Worm (Caenorhabditis elegans): ENCODE results near the gene B0563.1.

The B0563.1 gene

DNA sequence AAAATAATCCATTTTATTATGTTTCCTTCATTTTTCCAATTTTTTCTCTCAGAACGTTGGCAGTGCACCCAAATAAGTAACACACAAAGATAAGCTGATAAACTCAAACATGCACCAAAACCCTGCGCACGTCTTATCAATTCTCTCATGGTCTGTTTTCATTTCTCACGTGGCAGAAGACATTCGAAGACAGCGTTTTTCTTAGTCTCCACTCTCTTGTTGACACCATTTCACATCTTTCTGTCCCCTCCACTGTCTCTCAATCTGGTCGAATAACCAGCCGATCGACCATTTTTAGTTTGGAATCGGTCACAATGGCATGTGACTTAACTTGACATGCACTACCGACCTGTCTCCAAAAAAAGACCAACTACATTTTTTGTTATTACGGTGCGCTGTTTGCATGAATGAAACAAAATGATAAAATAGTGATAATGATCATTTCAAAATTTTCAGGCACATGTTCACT, 42.6 kb downstream of the B0563.1 start, which contains the start of gene C35B8.3 (continued):
- TF ChIP-seq hmg-11 (tag; optimal IDR thresholded peaks at IDR 0.05) (no peak), nhr-76 (tag; optimal IDR thresholded peaks at IDR 0.05) (no peak), pha-4 (tag; optimal IDR thresholded peaks at IDR 0.05) (peak; percentile 31), unc-62 (GFP tag; optimal IDR thresholded peaks at IDR 0.05) (no peak), elt-2 (tag; optimal IDR thresholded peaks at IDR 0.05) (peak; percentile 86), lin-39 (tag; optimal IDR thresholded peaks at IDR 0.05) (no peak), jun-1 (tag; optimal IDR thresholded peaks at IDR 0.05) (peak; percentile 76), zag-1 (tag; optimal IDR thresholded peaks at IDR 0.05) (no peak), ztf-4 (tag; optimal IDR thresholded peaks at IDR 0.05) (no peak), ama-1 (optimal IDR thresholded peaks at IDR 0.05) (no peak), nhr-23 (tag; optimal IDR thresholded peaks at IDR 0.05) (peak; percentile 80), mdl-1 (tag; optimal IDR thresholded peaks at IDR 0.05) (peak; percentile 46), lsy-12 (tag; optimal IDR thresholded peaks at IDR 0.05) (peak; percentile 7), R02D3.7 (tag; optimal IDR thresholded peaks at IDR 0.05) (no peak), snpc-4 (tag; optimal IDR thresholded peaks at IDR 0.05) (no peak), nhr-67 (tag; optimal IDR thresholded peaks at IDR 0.05) (no peak), nhr-237 (tag; optimal IDR thresholded peaks at IDR 0.05) (no peak), nhr-12 (tag; optimal IDR thresholded peaks at IDR 0.05) (no peak), ZK546.5 (tag; optimal IDR thresholded peaks at IDR 0.05) (no peak), lin-15B (tag; optimal IDR thresholded peaks at IDR 0.05) (no peak), sea-2 (GFP tag; optimal IDR thresholded peaks at IDR 0.05) (no peak), ceh-9 (tag; optimal IDR thresholded peaks at IDR 0.05) (no peak), nhr-28 (tag; optimal IDR thresholded peaks at IDR 0.05) (no peak)
